Worm (Caenorhabditis elegans): ENCODE results near the gene Y39G8B.9.

DNA sequence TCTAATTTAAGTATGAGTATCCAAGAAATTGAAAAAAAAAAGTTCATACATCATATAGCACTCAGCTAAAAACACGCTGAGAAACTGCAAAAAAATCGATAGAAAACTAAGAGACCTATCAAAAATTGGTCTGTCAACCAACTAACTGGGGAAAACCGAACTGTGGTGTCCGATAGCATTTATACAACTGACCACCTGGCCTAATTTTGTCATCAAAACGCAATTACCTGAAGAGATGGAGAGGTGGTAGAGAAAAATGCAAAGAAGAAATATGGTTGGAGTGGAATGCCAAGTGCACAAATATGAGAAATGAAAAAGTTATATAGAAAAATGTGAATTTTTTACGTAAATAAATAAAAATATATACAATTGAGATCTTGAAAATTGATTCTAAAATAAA is 7.7 kb upstream of the Y39G8B.9 start, which contains the start of gene Y39G8B.1:
- TF ChIP-seq med-1 (GFP tag; optimal IDR thresholded peaks at IDR 0.05; ENCODE audit: insufficient read depth), result no peak
- TF ChIP-seq ztf-23 (GFP tag; IDR thresholded peaks at IDR 0.05), result no peak
- TF ChIP-seq ztf-29 (GFP tag; IDR thresholded peaks at IDR 0.05), result no peak

Data from whole organism, midembryonic.